In the genomic region with DNA sequence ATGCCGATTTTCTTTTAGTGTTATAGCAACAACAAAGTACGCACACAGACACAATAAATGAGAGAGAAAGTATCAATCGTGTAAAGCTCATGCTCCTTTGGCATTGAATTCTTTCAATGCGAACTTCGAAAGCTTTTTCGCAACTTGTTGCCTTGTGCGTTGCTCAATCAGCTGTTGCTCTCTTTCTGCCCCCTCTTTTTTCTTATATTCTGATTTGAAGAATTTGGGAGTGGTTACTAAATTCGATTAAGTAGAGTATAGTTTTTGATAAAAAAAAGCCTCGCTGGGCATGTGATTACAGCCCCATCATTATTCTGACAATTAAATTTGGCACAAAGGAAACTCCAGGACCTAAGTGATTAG, we compare ENCODE assay signal across 2 fruit fly cellular contexts.
A peak's percentile ranks its signal among the peaks of the same experiment; 100 is the strongest.
TF ChIP-seq lines count a peak whose summit lies in the region.

No protein-coding gene starts in this region.

- TF ChIP-seq CTCF in whole organism, embryonic (GFP tag; optimal IDR thresholded peaks at IDR 0.05; lab: Kevin White, UChicago), result no peak

TF ChIP-seq in whole organism, embryonic, 481 proteins besides CTCF, POLR2A, EP300 and RAD21:
- TF ChIP-seq inv (GFP tag; IDR thresholded peaks at IDR 0.05; lab: Robert Waterston, UW; ENCODE audit: partially characterized antibody), result no peak
- TF ChIP-seq Ets65A (GFP tag; lab: Kevin White, UChicago), result no peak
- no peak for TF ChIP-seq CG11723 (GFP tag; optimal IDR thresholded peaks at IDR 0.05; lab: Kevin White, UChicago)
- no peak for TF ChIP-seq CG13287 (GFP tag; IDR thresholded peaks at IDR 0.05; lab: Robert Waterston, UW; ENCODE audit: partially characterized antibody)
- no peak for TF ChIP-seq Antp (GFP tag; optimal IDR thresholded peaks at IDR 0.05; lab: Kevin White, UChicago)
- TF ChIP-seq CG30020 (tag; optimal IDR thresholded peaks at IDR 0.05; lab: Kevin White, UChicago), result no peak
- peak; percentile 98 for TF ChIP-seq scrt (GFP tag; optimal IDR thresholded peaks at IDR 0.05; lab: Kevin White, UChicago)
- TF ChIP-seq D19B (GFP tag; optimal IDR thresholded peaks at IDR 0.05; lab: Kevin White, UChicago), result no peak
- no peak for TF ChIP-seq HLH54F (GFP tag; optimal IDR thresholded peaks at IDR 0.05; lab: Kevin White, UChicago)
- TF ChIP-seq jigr1 (GFP tag; IDR thresholded peaks at IDR 0.05; lab: Robert Waterston, UW), result no peak
- no peak for TF ChIP-seq Hsf (GFP tag; optimal IDR thresholded peaks at IDR 0.05; lab: Kevin White, UChicago)
- TF ChIP-seq fru (optimal IDR thresholded peaks at IDR 0.05; lab: Kevin White, UChicago), result no peak
- no peak for TF ChIP-seq HLH4C (GFP tag; IDR thresholded peaks at IDR 0.05; lab: Robert Waterston, UW; ENCODE audit: partially characterized antibody)
- no peak for TF ChIP-seq CG4820 (GFP tag; optimal IDR thresholded peaks at IDR 0.05; lab: Kevin White, UChicago)
- TF ChIP-seq CG11398 (GFP tag; optimal IDR thresholded peaks at IDR 0.05; lab: Kevin White, UChicago), result no peak
- peak in 1 of 2 experiments; percentile 16 for TF ChIP-seq Trl (optimal IDR thresholded peaks at IDR 0.05; lab: Kevin White, UChicago)
- TF ChIP-seq Trl (GFP tag; optimal IDR thresholded peaks at IDR 0.05; lab: Kevin White, UChicago), result no peak

TF ChIP-seq in whole organism, prepupa, 60 proteins besides CTCF, POLR2A, EP300 and RAD21:
- TF ChIP-seq net (GFP tag; optimal IDR thresholded peaks at IDR 0.05; lab: Kevin White, UChicago) (no peak), CG31627 (GFP tag; optimal IDR thresholded peaks at IDR 0.05; lab: Kevin White, UChicago) (no peak), Eip78C (GFP tag; lab: Kevin White, UChicago) (peak; percentile 26), CG8119 (GFP tag; IDR thresholded peaks at IDR 0.05; lab: Robert Waterston, UW) (no peak)
